Worm (Caenorhabditis elegans): Measurements from ENCODE around the gene F41E6.7.

Gene F41E6.7

DNA sequence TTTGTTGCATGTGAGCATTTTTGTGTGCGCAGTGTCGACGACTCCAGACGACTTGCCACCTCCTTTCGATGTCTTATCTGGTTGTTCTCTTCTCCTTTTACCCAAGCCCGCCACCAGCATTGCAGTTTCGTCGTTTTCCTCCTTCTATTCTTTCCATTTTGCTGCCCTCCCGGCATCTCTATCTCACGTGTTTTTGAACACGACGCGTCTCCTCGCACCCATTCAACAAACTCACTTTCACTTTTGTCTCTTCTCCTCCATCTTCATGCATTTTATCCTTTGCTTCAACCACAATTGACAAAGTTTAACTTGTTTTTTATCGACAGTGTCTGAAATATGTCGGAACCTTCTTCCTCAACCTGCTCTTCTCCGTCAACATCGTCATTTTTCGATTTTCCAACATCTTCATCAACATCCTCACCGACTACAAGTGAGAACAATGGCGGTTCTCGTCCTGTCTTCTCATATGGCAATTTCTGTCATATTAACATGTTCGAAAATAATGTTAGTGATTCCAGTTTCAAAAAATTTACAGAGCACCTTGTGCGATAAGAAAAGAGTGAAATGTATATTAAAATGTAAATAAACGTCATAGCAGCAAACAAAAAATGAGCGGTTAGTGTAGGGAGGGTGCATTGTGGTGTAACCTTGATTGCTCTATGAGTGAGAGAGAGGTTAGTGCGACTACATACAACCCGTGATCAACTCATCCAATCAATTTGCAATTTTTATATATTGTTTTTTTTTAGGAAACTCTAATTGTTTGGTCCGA, 11.7 kb upstream of the F41E6.7 start, which contains the start of gene fip-4:
Gene fip-4 (minus strand): TSS at position 636 of the 772 bp plus-strand sequence.
- TF ChIP-seq unc-62 (GFP tag; optimal IDR thresholded peaks at IDR 0.05): no peak

DNA sequence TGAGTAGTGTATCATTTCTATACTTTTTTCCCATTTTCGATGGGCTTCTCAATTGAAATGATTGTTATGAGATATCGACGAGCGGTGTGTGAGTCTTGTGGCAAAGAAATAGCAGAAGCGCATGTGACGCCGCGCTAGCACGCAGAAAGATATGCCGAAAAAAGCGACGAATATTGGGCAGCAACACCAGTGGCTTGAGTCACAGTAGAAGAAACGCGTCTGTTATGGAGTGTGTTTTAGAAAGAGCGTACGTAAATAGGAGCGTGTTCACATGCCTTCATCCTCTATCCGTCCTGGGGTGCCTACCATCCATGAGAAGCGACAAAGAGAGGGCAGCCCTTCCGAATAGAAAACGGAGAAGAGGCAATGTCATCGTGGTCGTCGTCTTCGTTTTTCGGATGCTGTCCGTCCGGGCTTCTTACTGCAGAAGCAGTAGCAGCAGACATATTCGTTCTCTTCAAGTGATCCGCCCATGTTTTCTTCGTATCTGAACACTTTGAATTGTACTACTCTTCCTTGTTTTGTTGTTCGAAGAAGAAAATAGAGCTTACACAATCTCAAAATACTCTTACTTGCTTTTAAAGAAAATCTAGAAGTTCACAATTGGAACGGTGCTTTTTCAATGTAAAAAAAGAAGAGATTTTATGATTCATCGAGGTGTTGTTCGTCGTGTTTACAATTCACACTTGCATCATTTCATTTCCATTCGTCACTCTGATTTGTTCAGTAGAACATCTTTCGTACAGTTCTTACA, 10.9 kb upstream of the F41E6.7 start:
- no peak for TF ChIP-seq unc-62 (GFP tag; optimal IDR thresholded peaks at IDR 0.05)

DNA sequence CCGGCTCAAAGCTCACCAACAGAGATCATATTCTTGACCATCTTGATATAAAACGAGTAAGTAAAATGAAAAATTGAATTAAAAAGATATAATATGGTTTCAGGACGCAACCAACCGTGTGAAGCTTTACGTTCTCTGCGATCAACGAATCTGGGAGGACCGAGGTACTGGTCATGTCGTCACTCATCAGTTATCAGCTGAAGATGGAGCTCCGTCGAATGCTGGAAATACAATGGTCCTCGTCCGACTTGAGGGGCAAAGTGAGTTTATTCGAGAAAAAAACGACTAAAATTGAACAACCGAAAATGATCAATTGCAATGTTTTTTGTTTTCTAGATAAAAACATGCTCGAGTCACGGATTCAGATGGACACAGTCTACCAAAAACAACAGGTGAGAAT, 9.4 kb upstream of the F41E6.7 start:
- no peak for TF ChIP-seq unc-62 (GFP tag; optimal IDR thresholded peaks at IDR 0.05)

DNA sequence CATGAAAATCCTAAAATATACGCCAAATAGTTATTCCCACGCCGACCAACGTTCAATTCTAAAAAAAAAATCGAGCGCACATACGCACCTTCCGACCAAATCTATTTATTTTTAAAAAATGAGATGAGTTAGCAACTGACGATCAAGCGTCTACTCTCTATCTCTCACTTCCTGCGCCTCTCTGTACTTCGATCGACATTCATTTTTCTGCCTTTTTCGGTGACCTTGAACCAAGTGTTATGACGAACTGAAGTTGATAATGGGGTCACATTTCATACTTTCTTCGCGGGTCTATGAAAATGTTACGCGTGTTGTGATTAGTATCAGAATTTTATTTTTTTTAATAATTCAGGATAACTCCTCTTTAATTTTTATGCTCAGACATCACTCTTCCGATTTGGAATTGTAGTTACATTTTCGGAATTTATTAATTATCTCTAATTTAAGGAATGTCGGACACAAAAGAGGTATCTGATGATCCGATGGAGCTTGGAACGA, 8.3 kb upstream of the F41E6.7 start, which contains the start of gene smk-1:
Gene smk-1 (plus strand): TSS at position 448 of the 498 bp plus-strand sequence.
- no peak for TF ChIP-seq unc-62 (GFP tag; optimal IDR thresholded peaks at IDR 0.05)

DNA sequence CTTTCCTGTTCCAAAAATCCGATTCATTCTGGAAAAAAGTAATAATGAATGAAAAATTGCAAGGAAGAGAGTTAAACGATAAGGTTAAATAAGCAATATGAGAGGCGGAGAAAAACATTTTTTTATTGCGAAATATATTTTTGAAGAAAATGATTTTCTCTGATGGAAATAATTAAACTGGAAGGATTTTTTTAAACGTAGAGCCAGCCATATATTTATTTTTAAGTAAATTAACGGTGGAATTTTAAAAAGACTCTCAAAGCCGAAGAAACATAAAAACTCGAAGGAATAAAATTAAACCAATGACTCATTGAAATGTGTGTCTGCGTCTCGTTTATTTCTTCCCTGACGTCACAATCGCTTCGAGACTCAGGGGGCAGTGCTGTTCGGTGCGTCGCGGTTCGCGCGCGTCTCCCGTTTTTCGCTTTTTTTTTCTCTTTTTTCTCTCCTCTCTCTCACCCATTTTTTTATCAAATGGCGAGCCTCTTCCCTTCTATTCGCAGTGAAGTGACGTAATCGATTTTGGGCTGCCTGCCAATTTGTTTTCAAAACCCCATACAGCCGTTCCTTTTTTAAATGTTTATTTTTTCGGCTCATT, 7.1 kb upstream of the F41E6.7 start, which contains the start of gene vps-60:
Gene vps-60 (minus strand): TSS at position 30 of the 598 bp plus-strand sequence.
- TF ChIP-seq unc-62 (GFP tag; optimal IDR thresholded peaks at IDR 0.05): no peak

DNA sequence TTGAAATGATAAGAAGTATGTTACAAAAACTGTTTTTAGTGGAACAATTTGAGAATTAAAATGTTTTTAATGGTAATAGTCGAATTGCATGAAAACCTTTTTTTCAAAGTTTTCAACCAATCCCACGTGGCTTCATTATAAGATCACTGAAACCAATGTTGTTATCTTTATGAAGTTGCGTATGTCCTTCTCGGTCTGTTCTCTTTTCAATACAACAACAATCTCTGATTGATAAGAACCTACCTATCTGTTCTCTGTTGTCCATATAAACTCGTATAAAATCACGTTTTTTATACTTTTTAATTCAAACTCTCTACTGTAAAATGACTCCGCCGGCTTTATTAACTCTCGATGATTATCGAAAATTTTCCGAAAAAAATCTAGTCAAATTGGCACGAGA, 4.2 kb upstream of the F41E6.7 start, which contains the start of gene F41E6.5:
Gene F41E6.5 (plus strand): TSS at position 209 of the 400 bp plus-strand sequence.
- no peak for TF ChIP-seq unc-62 (GFP tag; optimal IDR thresholded peaks at IDR 0.05)

DNA sequence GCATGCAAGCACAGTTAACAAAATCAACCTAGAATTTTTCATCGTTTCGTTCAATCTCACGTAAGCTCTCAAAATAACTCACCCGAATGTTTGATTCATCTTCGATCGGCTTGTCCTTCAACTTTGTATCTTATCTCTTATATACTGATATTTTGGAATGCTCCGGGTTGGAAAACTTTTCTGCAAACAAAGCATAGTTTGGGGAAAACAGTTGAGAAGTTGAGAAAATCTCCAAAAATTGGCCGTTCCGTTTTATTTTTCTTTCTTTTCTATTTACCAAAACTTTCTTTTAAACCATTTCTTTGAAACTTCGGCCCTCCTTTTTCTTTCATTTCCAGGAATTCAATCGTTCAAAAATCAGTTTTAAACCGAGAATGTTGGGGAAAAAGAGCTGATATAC, 3.5 kb upstream of the F41E6.7 start, which contains the start of gene F41E6.15:
Gene F41E6.15 (minus strand): TSS at position 101 of the 400 bp plus-strand sequence.
- TF ChIP-seq unc-62 (GFP tag; optimal IDR thresholded peaks at IDR 0.05): no peak

DNA sequence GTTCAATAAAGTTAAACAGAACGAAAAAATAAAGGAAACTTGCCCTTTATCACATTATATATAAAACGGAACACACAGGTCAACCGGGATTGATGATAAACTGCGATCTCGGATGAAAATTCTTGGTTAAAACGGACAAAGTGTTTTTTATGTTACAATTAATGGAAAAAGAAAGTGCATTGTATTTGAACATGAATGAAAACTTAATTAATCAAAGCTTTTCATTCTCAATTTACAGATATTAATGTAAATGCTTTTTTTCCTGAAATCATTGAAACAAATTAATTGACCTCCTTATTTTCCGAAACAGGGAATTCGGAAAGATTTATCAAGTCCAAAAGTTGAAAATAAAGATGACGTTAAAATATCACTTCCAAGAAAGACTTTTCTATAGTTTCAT, 2.3 kb upstream of the F41E6.7 start, which contains the start of gene F41E6.8:
Gene F41E6.8 (minus strand): TSS at position 101 of the 400 bp plus-strand sequence.
- TF ChIP-seq unc-62 (GFP tag; optimal IDR thresholded peaks at IDR 0.05): no peak

DNA sequence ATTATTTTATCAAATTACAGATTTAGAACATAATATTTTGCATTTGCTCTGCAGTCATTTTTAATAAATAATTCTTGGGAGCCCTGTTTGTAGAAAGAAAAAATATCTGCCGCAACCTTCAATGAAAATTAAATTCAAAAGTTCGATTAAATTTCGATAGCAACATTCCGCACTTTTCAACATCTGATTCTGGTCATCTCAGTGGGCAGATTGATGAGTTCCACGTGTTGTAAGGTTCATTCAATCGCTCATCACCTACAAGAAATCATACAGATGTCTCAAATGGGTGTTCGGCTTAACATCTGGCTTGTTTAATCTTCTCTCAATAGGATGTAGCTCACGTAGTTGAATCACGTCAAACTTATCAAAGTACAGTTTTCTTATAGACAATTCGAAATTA, 865 bp upstream of the F41E6.7 start:
- TF ChIP-seq unc-62 (GFP tag; optimal IDR thresholded peaks at IDR 0.05): no peak

DNA sequence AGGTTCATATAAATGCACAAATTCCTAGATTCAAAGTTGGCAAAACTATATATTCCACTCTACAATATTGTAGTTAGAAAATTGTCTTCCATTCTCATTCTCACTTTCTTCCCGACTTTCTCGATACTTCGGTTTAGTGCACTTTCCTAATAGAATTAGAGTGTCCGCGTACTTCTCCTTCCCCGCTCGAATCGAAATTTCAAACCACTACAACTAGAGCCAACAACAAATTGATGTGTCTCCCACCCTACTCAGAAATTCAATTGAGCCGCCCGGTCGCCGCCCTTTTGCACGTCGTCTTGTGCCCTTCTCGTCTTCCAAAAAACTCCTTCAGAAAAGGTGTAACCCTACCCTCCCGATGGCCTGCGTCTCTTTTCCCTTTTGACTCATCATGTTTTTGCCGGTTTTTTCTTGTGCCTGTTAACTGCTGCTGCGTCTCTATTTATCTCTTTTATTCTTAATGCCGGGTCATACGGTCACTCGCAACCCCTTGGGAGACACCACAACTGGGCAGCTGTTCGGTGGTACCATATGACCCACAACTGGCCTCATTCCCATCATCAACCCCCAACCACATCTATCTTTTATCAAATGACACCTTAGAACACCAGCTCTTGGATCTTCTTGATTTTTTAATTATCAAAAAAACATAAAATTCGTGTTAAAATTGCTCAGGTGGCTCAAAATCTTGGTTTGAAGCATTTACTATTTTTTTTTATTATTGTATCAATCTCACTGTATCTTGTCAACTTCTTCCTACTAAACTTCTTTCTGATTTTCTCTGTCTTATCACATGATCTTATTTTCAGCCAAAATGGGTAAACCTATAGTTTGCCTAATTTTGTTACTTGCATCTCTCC, 4.8 kb downstream of the F41E6.7 start, which contains the start of gene tag-196:
Gene tag-196 (plus strand): TSS at position 810 of the 860 bp plus-strand sequence.
- TF ChIP-seq unc-62 (GFP tag; optimal IDR thresholded peaks at IDR 0.05): no peak

DNA sequence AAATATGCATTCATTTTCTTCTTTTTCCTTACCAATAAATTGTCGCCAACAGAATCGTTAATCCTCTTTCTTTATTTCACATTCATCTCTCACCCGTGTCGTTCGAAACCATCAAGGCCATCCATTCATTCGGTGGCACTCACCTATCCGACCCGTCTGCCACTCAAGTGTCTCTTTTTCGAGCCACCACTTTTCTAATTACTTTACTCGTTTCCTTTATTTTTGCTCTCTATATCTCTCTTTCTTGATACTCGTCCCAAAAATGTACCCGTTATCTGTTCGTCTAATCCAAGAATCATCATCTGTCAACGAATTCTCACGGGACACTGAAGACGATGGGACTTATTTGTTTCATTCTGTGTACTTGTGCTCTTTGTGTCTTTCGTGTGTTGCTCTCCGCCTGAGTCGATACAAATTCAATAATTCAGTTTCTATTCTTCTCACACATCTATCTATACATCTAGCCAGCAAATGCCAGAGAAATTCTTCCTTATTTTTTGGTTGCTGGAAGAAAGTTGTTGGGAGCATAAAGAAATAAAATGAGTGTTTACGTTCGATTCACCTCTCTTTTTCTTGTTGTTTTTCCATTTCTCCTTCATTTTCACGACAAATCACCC, 6.3 kb downstream of the F41E6.7 start:
- TF ChIP-seq unc-62 (GFP tag; optimal IDR thresholded peaks at IDR 0.05): no peak

DNA sequence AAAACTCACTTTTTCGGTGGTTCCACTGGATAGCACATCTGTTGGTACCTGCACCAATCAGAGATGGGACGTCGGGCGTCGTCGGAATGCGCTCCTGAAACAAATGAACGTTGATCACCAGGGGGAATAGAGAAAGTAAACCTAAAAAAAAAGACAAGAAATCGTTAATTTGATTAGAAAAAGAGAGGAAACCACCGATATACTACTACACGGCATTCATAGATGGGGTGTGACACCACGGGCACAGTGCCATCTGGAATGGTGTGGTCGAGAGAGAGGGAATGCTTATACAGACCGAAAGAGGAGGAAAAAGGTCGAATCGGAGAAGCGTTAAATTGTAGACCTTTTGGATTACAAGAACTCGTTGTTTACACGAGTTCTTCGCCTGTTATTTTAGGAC, 11.0 kb downstream of the F41E6.7 start, which contains the start of gene C10B5.3:
Gene C10B5.3 (minus strand): TSS at position 101 of the 400 bp plus-strand sequence.
- no peak for TF ChIP-seq unc-62 (GFP tag; optimal IDR thresholded peaks at IDR 0.05)

DNA sequence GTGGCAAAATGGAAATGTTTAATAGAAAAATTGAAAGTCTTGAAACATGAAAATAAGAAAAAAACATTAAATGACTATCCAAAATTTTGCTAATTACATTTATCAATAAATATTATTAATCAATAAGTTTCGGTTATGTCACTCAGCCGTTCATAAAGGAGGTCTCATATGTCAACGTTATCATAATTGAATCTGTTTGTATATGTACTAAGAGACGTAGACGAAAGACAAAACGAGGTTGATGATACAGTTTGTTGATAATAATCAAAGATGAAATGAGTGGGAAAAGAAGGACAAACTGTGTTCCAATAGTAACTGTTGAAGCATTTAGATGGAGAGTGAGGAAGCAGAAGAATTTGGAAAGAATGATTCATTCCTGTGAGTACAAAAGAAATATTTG, 12.2 kb downstream of the F41E6.7 start:
- TF ChIP-seq unc-62 (GFP tag; optimal IDR thresholded peaks at IDR 0.05): no peak

DNA sequence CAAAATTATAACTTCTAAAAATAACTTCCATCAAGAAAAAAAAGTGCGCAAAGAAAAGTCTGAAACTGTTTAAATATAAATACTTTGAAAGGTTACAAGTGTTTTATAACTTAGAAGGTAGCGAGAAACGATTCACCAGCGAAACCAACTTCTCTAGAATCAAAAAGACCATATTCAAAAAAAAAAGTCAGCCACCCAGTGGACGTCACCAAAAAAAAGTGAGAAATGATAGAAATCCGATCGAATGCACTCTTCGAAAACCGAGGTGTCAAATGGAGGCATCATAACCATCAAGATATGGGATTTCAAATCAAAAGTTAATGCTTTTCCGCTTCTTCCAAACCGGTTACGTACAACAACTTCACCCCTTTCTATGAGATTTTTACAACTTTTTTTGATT, 12.6 kb downstream of the F41E6.7 start:
- no peak for TF ChIP-seq unc-62 (GFP tag; optimal IDR thresholded peaks at IDR 0.05)

All from whole organism, dauer.